Fruit fly (Drosophila melanogaster) whole organism, embryonic: Measurements from ENCODE around the gene tomb.

Experiments used
- Adf1 ChIP-seq: fragments of 200-800 bp; sonication (Bioruptor generic); IDR thresholded peaks from 2 replicates; pipeline ENCODE4 v1.3.6; 2022; ENCODE audit warnings: missing biosample characterization, missing genetic modification characterization
- CG10431 ChIP-seq: fragments of 200-800 bp; sonication (Bioruptor generic); optimal IDR thresholded peaks from 3 replicates; lab custom pipeline; 2018; ENCODE audit warnings: missing biosample characterization, mild to moderate bottlenecking, missing genetic modification characterization
- CG12071 ChIP-seq: fragments of 200-800 bp; sonication (Bioruptor generic); optimal IDR thresholded peaks from 3 replicates; lab custom pipeline; 2018; ENCODE audit warnings: missing biosample characterization, mild to moderate bottlenecking, missing genetic modification characterization
- CG12219 ChIP-seq: fragments of 200-800 bp; sonication (Bioruptor generic); optimal IDR thresholded peaks from 3 replicates; lab custom pipeline; 2018; ENCODE audit warnings: missing biosample characterization, mild to moderate bottlenecking, missing genetic modification characterization
- CG12236 ChIP-seq: fragments of 200-800 bp; sonication (Bioruptor generic); optimal IDR thresholded peaks from 2 replicates; lab custom pipeline; 2016; ENCODE audit warnings: missing biosample characterization, missing genetic modification characterization
- CG12744 ChIP-seq: fragments of 200-800 bp; sonication (Bioruptor generic); optimal IDR thresholded peaks from 2 replicates; lab custom pipeline; 2016; ENCODE audit warnings: missing biosample characterization, missing genetic modification characterization
- CG1603 ChIP-seq: fragments of 200-800 bp; sonication (Bioruptor generic); optimal IDR thresholded peaks from 2 replicates; lab custom pipeline; 2019; ENCODE audit warnings: missing biosample characterization, mild to moderate bottlenecking, missing genetic modification characterization, moderate library complexity
- CG17912 ChIP-seq: fragments of 200-800 bp; sonication (Bioruptor generic); optimal IDR thresholded peaks from 2 replicates; lab custom pipeline; 2018; ENCODE audit warnings: missing biosample characterization, mild to moderate bottlenecking, missing genetic modification characterization
- CG18619 ChIP-seq: fragments of 200-800 bp; sonication (Bioruptor generic); optimal IDR thresholded peaks from 3 replicates; lab custom pipeline; 2017; ENCODE audit warnings: missing biosample characterization, mild to moderate bottlenecking, missing genetic modification characterization
- CG2199 ChIP-seq: fragments of 200-800 bp; sonication (Bioruptor generic); IDR thresholded peaks from 3 replicates; pipeline ENCODE4 v1.3.6; 2022; ENCODE audit warnings: missing biosample characterization, missing genetic modification characterization
- CG2875 ChIP-seq: fragments of 200-800 bp; sonication (Bioruptor generic); optimal IDR thresholded peaks from 2 replicates; lab custom pipeline; 2017; ENCODE audit warnings: missing biosample characterization, mild to moderate bottlenecking, missing genetic modification characterization, missing genetic modification reagents
- CG31365 ChIP-seq: fragments of 200-800 bp; sonication (Bioruptor generic); optimal IDR thresholded peaks from 2 replicates; lab custom pipeline; 2018; ENCODE audit warnings: missing biosample characterization, mild to moderate bottlenecking, missing genetic modification characterization
- CG34376 ChIP-seq: fragments of 200-800 bp; sonication (Bioruptor generic); optimal IDR thresholded peaks from 2 replicates; lab custom pipeline; 2018; ENCODE audit warnings: missing biosample characterization, mild to moderate bottlenecking, missing genetic modification characterization
- CG6272 ChIP-seq: fragments of 200-800 bp; sonication (Bioruptor generic); IDR thresholded peaks from 2 replicates; pipeline ENCODE4 v1.3.6; 2022; ENCODE audit warnings: missing biosample characterization, missing genetic modification characterization
- CG7372 ChIP-seq: fragments of 200-800 bp; sonication (Bioruptor generic); IDR thresholded peaks from 2 replicates; pipeline ENCODE4 v1.3.6; 2022; ENCODE audit warnings: missing biosample characterization, missing genetic modification characterization
- CG8281 ChIP-seq: fragments of 200-800 bp; sonication (Bioruptor generic); optimal IDR thresholded peaks from 2 replicates; lab custom pipeline; 2018; ENCODE audit warnings: missing biosample characterization, mild to moderate bottlenecking, missing genetic modification characterization, moderate library complexity
- CG8290 ChIP-seq, 3 experiments: fragments of 200-800 bp; sonication (Bioruptor generic); optimal IDR thresholded peaks; 2 replicates each; lab custom pipeline; 2016 to 2019; ENCODE audit warnings: missing biosample characterization in 3 of 3, missing genetic modification characterization in 3 of 3, mild to moderate bottlenecking in 2 of 3, moderate library complexity in 1 of 3
- CG8765 ChIP-seq: fragments of 200-800 bp; sonication (Bioruptor generic); IDR thresholded peaks from 2 replicates; pipeline ENCODE4 v1.3.6; 2022; ENCODE audit warnings: missing biosample characterization, missing genetic modification characterization
- D19B ChIP-seq: fragments of 200-800 bp; sonication (Bioruptor generic); optimal IDR thresholded peaks from 2 replicates; lab custom pipeline; 2017; ENCODE audit warnings: missing biosample characterization, mild to moderate bottlenecking, missing genetic modification characterization
- Dll ChIP-seq: fragments of 200-800 bp; sonication (Bioruptor generic); IDR thresholded peaks from 4 replicates; pipeline ENCODE4 v1.3.6; 2022; ENCODE audit warnings: missing biosample characterization, missing genetic modification characterization; ENCODE audit not compliant: partially characterized antibody
- Doc3 ChIP-seq: fragments of 200-800 bp; sonication (Bioruptor generic); IDR thresholded peaks from 3 replicates; pipeline ENCODE4 v1.3.6; 2022; ENCODE audit warnings: missing biosample characterization, missing genetic modification characterization; ENCODE audit not compliant: partially characterized antibody
- E2f2 ChIP-seq: fragments of 200-800 bp; sonication (Bioruptor generic); IDR thresholded peaks from 2 replicates; pipeline ENCODE4 v1.3.6; 2022; ENCODE audit warnings: missing biosample characterization, missing genetic modification characterization
- Fer3 ChIP-seq: fragments of 200-800 bp; sonication (Bioruptor generic); optimal IDR thresholded peaks from 2 replicates; lab custom pipeline; 2018; ENCODE audit warnings: missing biosample characterization, mild to moderate bottlenecking, missing genetic modification characterization, moderate library complexity
- GATAe ChIP-seq: fragments of 200-800 bp; sonication (Bioruptor generic); conservative IDR thresholded peaks from 2 replicates; pipeline ENCODE4 v1.3.6; 2022; ENCODE audit warnings: missing biosample characterization, missing genetic modification characterization
- Gug ChIP-seq: fragments of 200-800 bp; sonication (Bioruptor generic); IDR thresholded peaks from 4 replicates; pipeline ENCODE4 v1.3.6; 2022; ENCODE audit warnings: missing biosample characterization, missing genetic modification characterization
- H15 ChIP-seq: fragments of 200-800 bp; sonication (Bioruptor generic); IDR thresholded peaks from 3 replicates; pipeline ENCODE4 v1.3.6; 2022; ENCODE audit warnings: missing biosample characterization, missing genetic modification characterization
- HmgZ ChIP-seq: fragments of 200-800 bp; sonication (Bioruptor generic); optimal IDR thresholded peaks from 2 replicates; lab custom pipeline; 2018; ENCODE audit warnings: missing biosample characterization, mild to moderate bottlenecking, missing genetic modification characterization
- Jarid2 ChIP-seq: fragments of 200-800 bp; sonication (Bioruptor generic); optimal IDR thresholded peaks from 3 replicates; lab custom pipeline; 2017; ENCODE audit warnings: mild to moderate bottlenecking, missing biosample characterization, missing genetic modification reagents, missing genetic modification characterization
- NFAT ChIP-seq: fragments of 200-800 bp; sonication (Bioruptor generic); IDR thresholded peaks from 2 replicates; pipeline ENCODE4 v1.3.6; 2022; ENCODE audit warnings: missing biosample characterization, missing genetic modification characterization
- Nf-YC ChIP-seq: fragments of 200-800 bp; optimal IDR thresholded peaks from 3 replicates; lab custom pipeline; 2019; ENCODE audit warnings: missing biosample characterization, mild to moderate bottlenecking, missing genetic modification characterization, moderate library complexity
- Sry-β ChIP-seq: fragments of 200-800 bp; sonication (Bioruptor generic); optimal IDR thresholded peaks from 2 replicates; lab custom pipeline; 2018; ENCODE audit warnings: missing biosample characterization, mild to moderate bottlenecking, missing genetic modification characterization, moderate library complexity
- YL-1 ChIP-seq: fragments of 200-800 bp; sonication (Bioruptor generic); optimal IDR thresholded peaks from 3 replicates; lab custom pipeline; 2017; ENCODE audit warnings: missing biosample characterization, mild to moderate bottlenecking, missing genetic modification characterization
- ara ChIP-seq: fragments of 200-800 bp; sonication (Bioruptor generic); IDR thresholded peaks from 2 replicates; pipeline ENCODE4 v1.3.6; 2022; ENCODE audit warnings: missing biosample characterization, missing genetic modification characterization
- eyg ChIP-seq: fragments of 200-800 bp; sonication (Bioruptor generic); optimal IDR thresholded peaks from 3 replicates; lab custom pipeline; 2016; ENCODE audit warnings: missing biosample characterization, missing genetic modification characterization
- fd64A ChIP-seq: fragments of 200-800 bp; sonication (Bioruptor generic); optimal IDR thresholded peaks from 3 replicates; lab custom pipeline; 2018; ENCODE audit warnings: missing biosample characterization, mild to moderate bottlenecking, missing genetic modification characterization
- gce ChIP-seq: fragments of 200-800 bp; sonication (Bioruptor generic); IDR thresholded peaks from 3 replicates; pipeline ENCODE4 v1.3.6; 2022; ENCODE audit warnings: missing biosample characterization, missing genetic modification characterization
- jigr1 ChIP-seq: fragments of 200-800 bp; sonication (Bioruptor generic); IDR thresholded peaks from 3 replicates; pipeline ENCODE4 v1.3.6; 2022; ENCODE audit warnings: missing biosample characterization, missing genetic modification characterization
- jumu ChIP-seq: fragments of 200-800 bp; sonication (Bioruptor generic); optimal IDR thresholded peaks from 3 replicates; lab custom pipeline; 2016; ENCODE audit warnings: missing biosample characterization, missing genetic modification characterization
- lbe ChIP-seq: fragments of 200-800 bp; sonication (Bioruptor generic); optimal IDR thresholded peaks from 2 replicates; lab custom pipeline; 2016; ENCODE audit warnings: missing biosample characterization, mild to moderate bottlenecking, missing genetic modification characterization
- mirr ChIP-seq: fragments of 200-800 bp; sonication (Bioruptor generic); optimal IDR thresholded peaks from 3 replicates; lab custom pipeline; 2018; ENCODE audit warnings: missing biosample characterization, mild to moderate bottlenecking, missing genetic modification characterization
- onecut ChIP-seq: fragments of 200-800 bp; sonication (Bioruptor generic); IDR thresholded peaks from 2 replicates; pipeline ENCODE4 v1.3.6; 2022; ENCODE audit warnings: missing biosample characterization, missing genetic modification characterization
- pb ChIP-seq: fragments of 200-800 bp; sonication (Bioruptor generic); optimal IDR thresholded peaks from 3 replicates; lab custom pipeline; 2016; ENCODE audit warnings: missing biosample characterization, missing genetic modification characterization
- ranshi ChIP-seq: fragments of 200-800 bp; sonication (Bioruptor generic); IDR thresholded peaks from 2 replicates; pipeline ENCODE4 v1.3.6; 2022; ENCODE audit warnings: missing biosample characterization, missing genetic modification characterization
- salm ChIP-seq: fragments of 200-800 bp; sonication (Bioruptor generic); optimal IDR thresholded peaks from 2 replicates; lab custom pipeline; 2018; ENCODE audit warnings: missing biosample characterization, mild to moderate bottlenecking, missing genetic modification characterization
- scrt ChIP-seq: fragments of 200-800 bp; sonication (Bioruptor generic); optimal IDR thresholded peaks from 2 replicates; lab custom pipeline; 2018; ENCODE audit warnings: missing biosample characterization, mild to moderate bottlenecking, missing genetic modification characterization, moderate library complexity
- sd ChIP-seq: fragments of 200-800 bp; sonication (Bioruptor generic); optimal IDR thresholded peaks from 3 replicates; lab custom pipeline; 2018; ENCODE audit warnings: missing biosample characterization, mild to moderate bottlenecking, missing genetic modification characterization, moderate library complexity
- sim ChIP-seq: fragments of 200-800 bp; sonication (Bioruptor generic); IDR thresholded peaks from 2 replicates; pipeline ENCODE4 v1.3.6; 2022; ENCODE audit warnings: missing biosample characterization, missing genetic modification characterization
- so ChIP-seq: fragments of 200-800 bp; sonication (Bioruptor generic); IDR thresholded peaks from 3 replicates; pipeline ENCODE4 v1.3.6; 2022; ENCODE audit warnings: missing biosample characterization, missing genetic modification characterization
- ssp ChIP-seq: fragments of 200-800 bp; sonication (Bioruptor generic); IDR thresholded peaks from 2 replicates; pipeline ENCODE4 v1.3.6; 2022; ENCODE audit warnings: missing biosample characterization, missing genetic modification characterization
- unpg ChIP-seq: fragments of 200-800 bp; sonication (Bioruptor generic); optimal IDR thresholded peaks from 3 replicates; lab custom pipeline; 2018; ENCODE audit warnings: missing biosample characterization, mild to moderate bottlenecking, missing genetic modification characterization, moderate library complexity
- vfl ChIP-seq: fragments of 200-800 bp; sonication (Bioruptor generic); optimal IDR thresholded peaks from 2 replicates; lab custom pipeline; 2016; ENCODE audit warnings: missing biosample characterization, missing genetic modification characterization

Gene tomb

DNA sequence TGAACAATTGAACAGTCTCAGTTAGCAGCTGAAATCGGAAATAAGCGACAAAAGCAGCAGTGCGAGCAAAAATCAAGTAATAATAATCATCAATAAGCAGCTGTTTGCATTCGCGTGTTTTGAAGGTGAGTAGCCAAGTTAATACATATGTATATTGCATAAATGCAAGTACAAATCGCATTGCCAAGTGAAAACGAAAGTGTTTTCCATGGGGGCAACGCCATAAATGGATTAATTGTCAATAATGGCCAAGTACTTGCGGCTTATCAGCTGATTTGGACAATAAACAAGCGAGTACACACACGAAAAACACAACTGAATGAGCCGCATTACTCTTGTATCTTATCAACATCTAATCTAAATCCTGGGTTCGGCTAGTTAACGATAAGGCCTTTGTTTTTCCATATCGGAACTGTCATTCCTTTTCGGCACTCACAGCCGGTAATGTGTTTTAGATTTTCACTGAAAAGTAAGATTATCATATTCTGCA, 10.8 kb upstream of the tomb start (continued):
- peak; percentile 39 for TF ChIP-seq CG12219 (GFP tag; lab: Kevin White, UChicago)
- TF ChIP-seq CG12071 (GFP tag; lab: Kevin White, UChicago) = peak; percentile 16
- TF ChIP-seq CG8765 (GFP tag; lab: Robert Waterston, UW) = no peak
- peak; percentile 75 for TF ChIP-seq CG34376
- no peak for TF ChIP-seq E2f2
- TF ChIP-seq lbe (GFP tag; lab: Kevin White, UChicago) = no peak
- TF ChIP-seq ranshi (GFP tag; lab: Robert Waterston, UW) = no peak
- peak; percentile 10 for TF ChIP-seq CG17912
- TF ChIP-seq CG8290 (GFP tag; optimal IDR thresholded peaks at IDR 0.05; lab: Kevin White, UChicago) = no peak
- no peak for TF ChIP-seq CG8290 (tag; optimal IDR thresholded peaks at IDR 0.05; lab: Kevin White, UChicago)
- TF ChIP-seq NFAT (GFP tag; lab: Robert Waterston, UW) = no peak
- TF ChIP-seq CG10431 = peak; percentile 37
- no peak for TF ChIP-seq so (GFP tag; lab: Robert Waterston, UW)
- no peak for TF ChIP-seq onecut (GFP tag; lab: Robert Waterston, UW)
- no peak for TF ChIP-seq jumu
- TF ChIP-seq Adf1 (GFP tag; lab: Robert Waterston, UW) = no peak
- no peak for TF ChIP-seq sim (GFP tag; lab: Robert Waterston, UW)
- TF ChIP-seq CG8281 (tag; lab: Kevin White, UChicago) = peak; percentile 92
- no peak for TF ChIP-seq vfl
- no peak for TF ChIP-seq eyg
- TF ChIP-seq fd64A = no peak
- TF ChIP-seq jigr1 = no peak
- peak; percentile 6 for TF ChIP-seq Jarid2
- TF ChIP-seq CG7372 (GFP tag; lab: Robert Waterston, UW) = no peak
- TF ChIP-seq gce = no peak
- TF ChIP-seq CG12236 (GFP tag; lab: Kevin White, UChicago) = no peak
- TF ChIP-seq scrt = no peak
- no peak for TF ChIP-seq YL-1 (GFP tag; lab: Kevin White, UChicago)
- peak; percentile 49; the same call in 1 of the 2 replicates for TF ChIP-seq ara
- TF ChIP-seq GATAe (GFP tag; lab: Robert Waterston, UW) = peak; percentile 46; the same call in 1 of the 2 replicates
- TF ChIP-seq CG12744 (GFP tag; lab: Kevin White, UChicago) = no peak
- TF ChIP-seq Dll = 0 out of 4 replicates have a peak, but pooled peaks have one; percentile 37
- peak; percentile 48 for TF ChIP-seq sd
- TF ChIP-seq D19B (GFP tag; lab: Kevin White, UChicago) = no peak
- no peak for TF ChIP-seq CG1603 (tag; lab: Kevin White, UChicago)
- TF ChIP-seq CG2875 (GFP tag; lab: Kevin White, UChicago) = peak; percentile 13
- TF ChIP-seq Nf-YC (tag; lab: Kevin White, UChicago) = no peak
- no peak for TF ChIP-seq HmgZ (tag; lab: Kevin White, UChicago)
- TF ChIP-seq CG2199 = no peak
- TF ChIP-seq ssp = no peak
- TF ChIP-seq Fer3 (tag; lab: Kevin White, UChicago) = peak; percentile 3
- no peak for TF ChIP-seq pb (GFP tag; lab: Kevin White, UChicago)
- TF ChIP-seq salm (tag; lab: Kevin White, UChicago) = peak; percentile 30
- no peak for TF ChIP-seq Sry-β (GFP tag; lab: Kevin White, UChicago)
- no peak for TF ChIP-seq unpg (GFP tag; lab: Kevin White, UChicago)
- TF ChIP-seq CG31365 = no peak
- TF ChIP-seq Doc3 (GFP tag; lab: Robert Waterston, UW) = no peak
- peak; percentile 65 for TF ChIP-seq mirr (GFP tag; lab: Kevin White, UChicago)
- TF ChIP-seq CG6272 (GFP tag; lab: Robert Waterston, UW) = no peak
- TF ChIP-seq Gug (GFP tag; lab: Robert Waterston, UW) = no peak
- TF ChIP-seq H15 (GFP tag; lab: Robert Waterston, UW) = no peak
- TF ChIP-seq CG18619 (GFP tag; lab: Kevin White, UChicago) = no peak
